Worm (Caenorhabditis elegans) whole organism, L3 larva: Measurements from ENCODE around the gene obr-1.
A peak's percentile ranks its signal among the peaks of the same experiment; 100 is the strongest.
"Not testable (repeated sequence)": the region's sequence is repeated elsewhere in the genome, so short reads cannot be mapped to it uniquely, and the experiment has no call there.

ENCODE experiments used
- ZK546.5 ChIP-seq: sonication (generic microtip); optimal IDR thresholded peaks from 2 replicates; lab custom pipeline; 2017; ENCODE audit warnings: missing biosample characterization, missing genetic modification characterization
- ceh-16 ChIP-seq: sonication (generic microtip); optimal IDR thresholded peaks from 2 replicates; lab custom pipeline; 2017; ENCODE audit warnings: missing biosample characterization, missing genetic modification characterization
- ceh-28 ChIP-seq: fragments of 150-350 bp; optimal IDR thresholded peaks from 2 replicates; lab custom pipeline; 2014; ENCODE audit warnings: missing biosample characterization, missing genetic modification reagents, missing genetic modification characterization
- ceh-82 ChIP-seq: fragments of 150-350 bp; optimal IDR thresholded peaks from 2 replicates; lab custom pipeline; 2014; ENCODE audit warnings: missing biosample characterization, missing genetic modification characterization
- daf-12 ChIP-seq: fragments of 150-350 bp; optimal IDR thresholded peaks from 2 replicates; lab custom pipeline; 2014; ENCODE audit warnings: missing biosample characterization, missing genetic modification reagents, missing genetic modification characterization
- egl-27 ChIP-seq: sonication (generic microtip); optimal IDR thresholded peaks from 4 replicates; lab custom pipeline; 2017; ENCODE audit warnings: missing biosample characterization, missing genetic modification reagents, missing genetic modification characterization
- elt-2 ChIP-seq: sonication (generic microtip); optimal IDR thresholded peaks from 2 replicates; lab custom pipeline; 2016; ENCODE audit warnings: missing genetic modification reagents, mild to moderate bottlenecking, missing genetic modification characterization, missing compliant biosample characterization
- eor-1 ChIP-seq, 2 experiments: fragments of 150-350 bp; optimal IDR thresholded peaks; 2 replicates each; lab custom pipeline; 2014 to 2018; ENCODE audit warnings: missing biosample characterization in 2 of 2, missing genetic modification characterization in 2 of 2
- fos-1 ChIP-seq: fragments of 150-350 bp; optimal IDR thresholded peaks from 2 replicates; lab custom pipeline; 2014; ENCODE audit warnings: missing biosample characterization, missing genetic modification characterization
- hmg-11 ChIP-seq: sonication (generic microtip); optimal IDR thresholded peaks from 2 replicates; lab custom pipeline; 2016; ENCODE audit warnings: missing genetic modification characterization, missing compliant biosample characterization
- jun-1 ChIP-seq: fragments of 150-350 bp; optimal IDR thresholded peaks from 2 replicates; lab custom pipeline; 2014; ENCODE audit warnings: missing biosample characterization, missing genetic modification reagents, missing genetic modification characterization
- lsy-12 ChIP-seq: sonication (generic microtip); optimal IDR thresholded peaks from 2 replicates; lab custom pipeline; 2016; ENCODE audit warnings: mild to moderate bottlenecking, missing genetic modification characterization, missing compliant biosample characterization
- mdl-1 ChIP-seq: fragments of 150-350 bp; optimal IDR thresholded peaks from 2 replicates; lab custom pipeline; 2014; ENCODE audit warnings: missing biosample characterization, missing genetic modification characterization
- nhr-25 ChIP-seq: sonication (generic microtip); optimal IDR thresholded peaks from 2 replicates; lab custom pipeline; 2017; ENCODE audit warnings: missing biosample characterization, missing genetic modification characterization
- nhr-28 ChIP-seq: fragments of 150-350 bp; optimal IDR thresholded peaks from 2 replicates; lab custom pipeline; 2014; ENCODE audit warnings: missing biosample characterization, missing genetic modification characterization
- pqm-1 ChIP-seq: fragments of 150-350 bp; optimal IDR thresholded peaks from 2 replicates; lab custom pipeline; 2017; ENCODE audit warnings: missing biosample characterization, missing genetic modification characterization, inconsistent platforms
- sea-2 ChIP-seq: fragments of 150-350 bp; sonication (generic microtip); optimal IDR thresholded peaks from 4 replicates; lab custom pipeline; 2014; ENCODE audit warnings: missing biosample characterization, missing genetic modification reagents, missing genetic modification characterization
- unc-39 ChIP-seq: sonication (generic microtip); optimal IDR thresholded peaks from 4 replicates; lab custom pipeline; 2017; ENCODE audit warnings: missing biosample characterization, missing genetic modification characterization
- unc-62 ChIP-seq: fragments of 150-350 bp; sonication (generic microtip); optimal IDR thresholded peaks from 4 replicates; lab custom pipeline; 2014; ENCODE audit warnings: missing biosample characterization, missing genetic modification reagents, missing genetic modification characterization
- ztf-4 ChIP-seq: fragments of 150-350 bp; optimal IDR thresholded peaks from 2 replicates; lab custom pipeline; 2014; ENCODE audit warnings: missing biosample characterization, missing genetic modification characterization

Gene obr-1

ce11 chrIII:11231408-11231807, 39.3 kb downstream of the obr-1 start:
- TF ChIP-seq hmg-11 (tag; lab: Kevin White, UChicago): no peak
- no peak for TF ChIP-seq nhr-25
- TF ChIP-seq ZK546.5 (tag; lab: Kevin White, UChicago): no peak
- no peak for TF ChIP-seq egl-27 (tag; lab: Kevin White, UChicago)
- peak; percentile 31 for TF ChIP-seq ceh-28 (tag; lab: Kevin White, UChicago)
- no peak for TF ChIP-seq lsy-12 (tag; lab: Kevin White, UChicago)

- no peak for TF ChIP-seq ceh-82
- TF ChIP-seq ceh-28 (tag; lab: Kevin White, UChicago): peak; percentile 38
Measured at ce11 chrIII:11230581-11230980, 40.1 kb downstream of the obr-1 start.

ce11 chrIII:11227025-11227424, 43.7 kb downstream of the obr-1 start, which contains the start of gene tbx-37:
tbx-37 (minus strand) TSS chrIII:11227125.
- TF ChIP-seq fos-1 (tag; lab: Kevin White, UChicago): no peak
- no peak for TF ChIP-seq elt-2 (tag; lab: Kevin White, UChicago)
- TF ChIP-seq, all 47 proteins: peak for 0

- TF ChIP-seq ceh-28 (tag; lab: Kevin White, UChicago); ztf-4 (tag; lab: Kevin White, UChicago); sea-2: not testable (repeated sequence)
Measured at ce11 chrIII:11224006-11224405, 46.7 kb downstream of the obr-1 start, which contains the start of gene Y47D3A.13. Y47D3A.13 (minus strand) TSS chrIII:11224106.

ce11 chrIII:11221583-11222191, 49.0 kb downstream of the obr-1 start:
- TF ChIP-seq unc-39 (tag; lab: Kevin White, UChicago): no peak
- peak; percentile 99 for TF ChIP-seq ceh-28 (tag; lab: Kevin White, UChicago)
- TF ChIP-seq, all 47 proteins: peak for 1

- TF ChIP-seq eor-1 (tag; optimal IDR thresholded peaks at IDR 0.05; lab: Kevin White, UChicago) (no peak), mdl-1 (tag; lab: Kevin White, UChicago) (no peak), unc-62 (GFP tag; lab: Kevin White, UChicago) (no peak)
Measured at ce11 chrIII:11218150-11218841, 52.4 kb downstream of the obr-1 start, which contains the start of the genes tbx-34 and wht-8. tbx-34 (minus strand) TSS chrIII:11218250. wht-8 (plus strand) TSS chrIII:11218791.

- TF ChIP-seq hmg-11 (tag; lab: Kevin White, UChicago): peak; percentile 52
- TF ChIP-seq daf-12: no peak
Measured at ce11 chrIII:11208371-11208770, 62.3 kb downstream of the obr-1 start.

- no peak for TF ChIP-seq ceh-16 (tag; lab: Kevin White, UChicago)
- no peak for TF ChIP-seq pqm-1 (tag; lab: Kevin White, UChicago)
- TF ChIP-seq nhr-28 (tag; lab: Kevin White, UChicago): no peak
- TF ChIP-seq jun-1 (tag; lab: Kevin White, UChicago): no peak
- TF ChIP-seq, all 47 proteins: peak for 0
Measured at ce11 chrIII:11207825-11208224, 62.9 kb downstream of the obr-1 start.
